Fruit fly (Drosophila melanogaster) Kc167 (cell line): ENCODE measurements around the gene FucTB.

Experiments
- Myc ChIP-seq: fragments of >200 bp; optimal IDR thresholded peaks from 2 replicates; lab custom pipeline; 2017; ENCODE audit warnings: missing external identifiers
- Sin3A ChIP-seq: fragments of >200 bp; optimal IDR thresholded peaks from 2 replicates; lab custom pipeline; 2018; ENCODE audit warnings: missing external identifiers
- h ChIP-seq: fragments of >200 bp; optimal IDR thresholded peaks from 3 replicates; lab custom pipeline; 2018; ENCODE audit warnings: missing external identifiers
- insv ChIP-seq: fragments of >200 bp; optimal IDR thresholded peaks from 3 replicates; lab custom pipeline; 2018; ENCODE audit warnings: missing external identifiers
- psq ChIP-seq: fragments of >200 bp; optimal IDR thresholded peaks from 2 replicates; lab custom pipeline; 2017; ENCODE audit warnings: missing external identifiers
- ttk ChIP-seq: sonication (Bioruptor generic); optimal IDR thresholded peaks from 2 replicates; lab custom pipeline; 2017; ENCODE audit warnings: missing external identifiers

FucTB gene

DNA sequence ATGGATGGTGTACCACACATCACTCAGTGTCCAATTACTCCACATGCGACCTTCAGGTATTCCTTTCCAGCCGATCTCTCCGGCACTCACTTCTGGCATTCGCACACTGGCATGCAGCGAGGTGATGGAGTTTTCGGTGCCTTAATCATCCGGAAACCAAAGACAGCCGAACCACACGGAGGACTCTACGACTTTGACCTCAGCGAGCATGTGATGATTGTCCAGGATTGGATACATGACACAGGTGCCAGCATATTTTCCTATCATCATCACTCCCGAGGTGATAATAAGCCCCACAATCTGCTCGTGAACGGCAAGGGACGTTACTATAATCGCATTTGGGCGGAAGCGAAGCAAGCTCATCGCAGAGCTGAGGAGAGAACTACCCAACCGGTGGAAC lies 6.7 kb downstream of the FucTB start:
- TF ChIP-seq h (no peak), Myc (lab: Kevin White, UChicago) (no peak), ttk (lab: Kevin White, UChicago) (no peak), psq (lab: Kevin White, UChicago) (no peak)

DNA sequence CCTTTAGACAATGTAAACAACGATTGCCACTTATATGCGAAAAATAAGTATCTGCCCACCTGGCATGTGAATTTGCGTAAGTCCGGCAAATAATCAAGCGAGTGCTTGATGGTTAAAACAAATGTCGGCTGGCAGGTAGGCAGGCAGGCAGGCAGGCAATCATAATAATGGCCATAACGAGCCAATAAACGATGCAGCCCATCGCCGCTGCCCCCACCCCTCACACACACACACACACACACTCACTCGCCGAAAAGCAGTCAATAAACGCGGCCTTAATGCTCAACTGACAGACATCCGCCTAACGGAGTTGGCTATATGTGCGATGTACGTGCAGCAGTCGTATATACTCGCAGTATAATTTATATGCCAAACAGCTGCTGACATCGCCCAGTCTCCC lies 9.5 kb downstream of the FucTB start:
- no peak for TF ChIP-seq insv
- no peak for TF ChIP-seq h
- TF ChIP-seq Sin3A (lab: Kevin White, UChicago), result no peak
- TF ChIP-seq ttk (lab: Kevin White, UChicago), result no peak
- TF ChIP-seq psq (lab: Kevin White, UChicago), result no peak
- no peak for TF ChIP-seq Myc (lab: Kevin White, UChicago)

DNA sequence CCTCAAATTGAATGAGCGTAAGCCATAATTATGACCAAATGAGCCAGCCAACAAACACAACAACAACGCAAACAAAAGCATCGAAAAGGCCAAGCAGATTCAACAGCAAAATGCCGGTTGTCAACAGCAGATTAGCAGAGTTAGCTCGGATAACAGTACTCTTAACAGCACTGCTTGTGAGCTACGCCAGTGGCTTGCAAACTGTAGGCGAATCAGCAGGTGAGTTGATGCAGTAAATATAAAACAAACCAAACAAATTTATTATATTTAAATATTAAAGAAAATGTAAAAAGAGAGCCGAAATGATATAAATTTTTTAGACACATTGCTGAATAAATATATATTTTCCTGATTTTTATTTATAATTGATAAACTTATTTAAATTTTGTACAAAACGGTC lies 10.2 kb downstream of the FucTB start:
- TF ChIP-seq h, result no peak
- TF ChIP-seq ttk (lab: Kevin White, UChicago), result no peak
- TF ChIP-seq Myc (lab: Kevin White, UChicago), result no peak
- TF ChIP-seq psq (lab: Kevin White, UChicago), result no peak
- no peak for TF ChIP-seq Sin3A (lab: Kevin White, UChicago)
- no peak for TF ChIP-seq insv

DNA sequence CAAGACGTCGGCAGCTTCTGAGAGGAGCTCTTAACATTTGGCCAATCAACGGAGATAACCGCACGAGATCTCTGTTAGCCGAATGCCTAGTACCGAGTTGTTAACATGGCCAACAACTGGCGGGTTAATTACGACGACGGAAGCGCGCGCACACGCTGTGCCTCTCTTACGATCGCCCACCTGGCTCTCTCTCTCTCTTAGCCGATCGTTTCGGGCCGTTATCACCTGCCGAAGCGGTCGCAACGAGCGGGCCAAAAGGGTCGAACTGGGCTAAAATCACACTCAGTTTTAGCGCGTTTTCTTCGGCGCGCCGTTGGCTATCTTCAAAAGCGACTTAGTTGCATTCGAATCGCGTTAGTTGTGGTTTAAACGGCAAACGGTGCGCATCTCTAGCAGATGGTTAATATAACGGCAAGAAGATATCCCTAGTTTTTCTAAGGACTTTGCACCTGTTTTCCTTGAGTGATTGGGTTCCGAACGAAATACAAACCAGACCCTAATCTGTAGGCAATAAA lies 14.6 kb downstream of the FucTB start, which contains the start of gene Mco1:
Gene Mco1 (plus strand): TSS at position 345 of the 515 bp plus-strand sequence.
- TF ChIP-seq h, result no peak
- no peak for TF ChIP-seq psq (lab: Kevin White, UChicago)
- no peak for TF ChIP-seq Sin3A (lab: Kevin White, UChicago)
- TF ChIP-seq insv, result no peak
- TF ChIP-seq Myc (lab: Kevin White, UChicago), result no peak
- no peak for TF ChIP-seq ttk (lab: Kevin White, UChicago)

DNA sequence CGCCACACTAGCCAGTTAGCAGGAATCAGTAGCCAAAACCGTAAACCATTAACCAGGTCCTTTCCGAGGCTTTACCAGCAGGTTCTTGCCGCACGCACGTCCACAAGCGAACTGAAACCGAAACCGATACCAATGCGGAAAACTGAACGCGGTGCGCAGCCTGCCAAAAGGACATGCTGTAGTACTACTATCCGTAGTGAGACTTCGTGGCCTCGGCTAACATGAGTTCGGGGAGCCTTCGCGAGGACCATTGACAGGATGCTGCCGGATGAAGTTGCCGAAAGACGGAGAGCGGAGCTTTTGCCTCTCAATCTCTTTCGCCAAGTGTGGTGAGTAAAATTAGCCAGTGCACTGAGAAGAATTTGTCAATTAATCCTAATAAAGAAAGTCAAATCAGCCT lies 15.8 kb downstream of the FucTB start, which contains the start of gene Shawl:
Gene Shawl (minus strand): TSS at position 104 of the 400 bp plus-strand sequence.
- TF ChIP-seq Sin3A (lab: Kevin White, UChicago) (no peak), insv (no peak), ttk (lab: Kevin White, UChicago) (no peak), Myc (lab: Kevin White, UChicago) (no peak), psq (lab: Kevin White, UChicago) (no peak), h (no peak)

DNA sequence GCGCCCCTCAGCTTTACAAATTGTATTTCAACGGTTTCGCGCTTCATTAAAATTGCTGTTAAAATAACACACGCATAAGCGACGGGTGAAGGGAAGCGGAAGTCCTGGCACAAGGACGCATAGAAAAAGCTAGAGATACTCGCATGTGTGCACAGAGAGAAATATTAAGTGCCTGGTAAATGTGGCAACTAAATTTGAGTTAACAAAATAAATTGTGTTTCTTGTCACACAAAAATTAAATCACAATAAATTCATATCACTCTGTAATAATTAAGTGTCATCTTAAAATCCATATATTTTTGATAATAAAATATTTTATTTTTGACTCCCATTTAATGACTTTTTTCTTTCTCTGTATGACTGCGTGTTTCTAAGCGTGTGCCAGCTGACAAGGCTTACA lies 30.7 kb downstream of the FucTB start:
- TF ChIP-seq h (no peak), Myc (lab: Kevin White, UChicago) (no peak), Sin3A (lab: Kevin White, UChicago) (no peak), ttk (lab: Kevin White, UChicago) (no peak), insv (no peak), psq (lab: Kevin White, UChicago) (no peak)

DNA sequence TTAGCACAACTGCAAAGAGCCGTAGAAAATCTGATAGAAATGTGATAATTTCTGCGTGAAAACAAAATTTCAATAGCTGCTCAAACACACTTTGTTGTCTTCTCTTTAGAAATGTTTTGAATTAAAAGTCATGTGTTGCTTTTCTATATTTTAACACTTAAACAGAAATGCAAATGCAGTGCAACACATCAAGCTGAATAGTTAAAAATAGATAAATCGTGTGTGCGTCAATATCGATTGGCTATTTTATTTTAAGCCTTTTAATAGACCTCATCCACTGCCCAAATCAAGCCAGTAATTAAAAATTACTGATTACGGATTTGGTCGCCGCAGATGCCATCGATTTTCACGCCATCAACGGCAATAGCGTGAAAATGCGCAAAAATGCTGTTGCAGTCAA lies 33.0 kb downstream of the FucTB start, which contains the start of gene CG4438:
Gene CG4438 (minus strand): TSS at position 101 of the 400 bp plus-strand sequence.
- TF ChIP-seq Myc (lab: Kevin White, UChicago) (no peak), Sin3A (lab: Kevin White, UChicago) (no peak), ttk (lab: Kevin White, UChicago) (no peak), insv (no peak), h (no peak), psq (lab: Kevin White, UChicago) (no peak)

DNA sequence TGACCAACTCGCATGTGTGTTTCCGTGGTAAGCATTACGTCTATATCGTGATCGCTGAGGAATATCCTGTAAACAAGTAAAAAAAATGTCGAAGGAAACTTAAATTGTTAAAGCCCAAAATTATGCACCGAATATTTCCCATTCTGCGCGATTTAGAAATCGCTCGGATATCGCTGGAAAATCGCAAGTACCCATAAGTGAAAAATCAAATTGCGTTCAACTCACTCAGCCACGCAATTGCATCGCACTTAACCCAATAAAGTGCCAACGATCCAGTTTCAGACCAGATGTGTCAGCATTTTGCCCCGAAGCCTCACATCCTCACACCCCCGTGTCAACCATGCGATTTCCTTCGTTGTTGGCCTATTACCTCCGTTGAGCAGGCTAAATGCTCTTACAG lies 34.5 kb downstream of the FucTB start:
- TF ChIP-seq ttk (lab: Kevin White, UChicago), result no peak
- TF ChIP-seq Myc (lab: Kevin White, UChicago), result no peak
- no peak for TF ChIP-seq Sin3A (lab: Kevin White, UChicago)
- TF ChIP-seq h, result no peak
- no peak for TF ChIP-seq insv
- TF ChIP-seq psq (lab: Kevin White, UChicago), result no peak

DNA sequence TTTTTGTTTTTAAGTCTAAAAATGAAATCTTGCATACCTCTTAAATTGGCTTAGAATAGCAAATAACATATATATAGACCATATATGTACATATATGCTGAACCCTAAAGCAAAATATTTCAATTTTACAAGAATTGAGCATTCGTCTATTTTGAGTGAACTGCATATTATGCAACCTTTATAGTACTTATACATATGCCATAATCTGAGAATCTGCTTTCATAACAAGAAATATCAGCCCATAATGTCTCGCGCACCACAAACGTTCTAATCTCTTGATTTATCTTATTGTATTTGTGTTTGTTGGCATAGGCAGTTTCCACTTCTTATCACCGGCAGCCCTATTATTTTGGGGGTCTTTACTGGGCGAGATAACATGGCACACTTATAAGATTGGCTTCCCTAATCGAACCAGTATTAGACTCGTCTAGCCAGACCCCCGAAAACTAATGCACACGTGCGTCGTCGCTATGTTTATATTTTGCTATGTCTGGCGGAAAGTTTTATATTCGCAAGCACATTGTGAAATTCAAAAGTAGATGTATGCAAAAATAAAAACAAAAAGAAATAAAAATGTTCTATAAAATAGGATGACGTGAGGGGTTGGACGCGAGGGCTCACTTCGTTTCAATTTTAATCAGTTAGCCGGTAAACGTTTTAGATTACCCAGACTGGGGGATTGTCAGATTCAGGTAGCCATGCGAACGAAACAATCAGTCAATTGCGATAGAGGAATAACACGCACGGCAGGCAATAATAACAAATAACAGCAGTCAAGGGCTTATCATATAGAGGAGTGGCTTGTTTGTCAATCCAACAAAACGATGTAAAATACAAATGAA lies 41.7 kb downstream of the FucTB start:
- TF ChIP-seq psq (lab: Kevin White, UChicago) (no peak), Sin3A (lab: Kevin White, UChicago) (no peak), ttk (lab: Kevin White, UChicago) (no peak), insv (no peak), h (no peak), Myc (lab: Kevin White, UChicago) (no peak)

DNA sequence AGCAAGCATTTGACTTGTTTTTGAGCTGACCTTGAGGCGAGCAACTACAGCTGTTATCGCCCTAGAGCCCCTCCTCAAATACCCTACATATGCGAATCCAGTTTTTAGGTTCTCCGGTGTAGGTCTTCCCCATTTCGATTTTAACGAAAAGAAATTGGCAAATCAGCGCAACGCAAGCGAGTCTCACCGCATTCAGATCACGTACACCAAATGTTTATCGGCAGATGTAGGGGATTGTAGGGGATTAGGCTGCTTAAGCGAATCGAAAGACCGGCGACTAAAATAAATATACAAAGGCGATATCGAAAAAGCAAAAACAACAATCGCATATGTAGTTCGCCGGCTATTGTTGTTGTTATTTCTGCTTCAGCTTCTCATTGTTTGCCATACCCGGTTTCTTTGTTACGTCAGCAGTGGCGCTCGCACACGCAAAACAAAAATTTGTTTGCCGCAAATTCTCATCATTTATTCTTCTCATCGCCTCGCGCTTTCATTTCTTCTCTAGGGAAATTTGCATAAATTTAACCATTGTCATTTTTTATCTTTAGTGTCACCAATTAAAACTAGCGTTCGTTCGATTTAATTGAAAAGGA lies 42.7 kb downstream of the FucTB start:
- TF ChIP-seq psq (lab: Kevin White, UChicago), result no peak
- no peak for TF ChIP-seq Sin3A (lab: Kevin White, UChicago)
- no peak for TF ChIP-seq insv
- no peak for TF ChIP-seq h
- no peak for TF ChIP-seq ttk (lab: Kevin White, UChicago)
- TF ChIP-seq Myc (lab: Kevin White, UChicago), result no peak

DNA sequence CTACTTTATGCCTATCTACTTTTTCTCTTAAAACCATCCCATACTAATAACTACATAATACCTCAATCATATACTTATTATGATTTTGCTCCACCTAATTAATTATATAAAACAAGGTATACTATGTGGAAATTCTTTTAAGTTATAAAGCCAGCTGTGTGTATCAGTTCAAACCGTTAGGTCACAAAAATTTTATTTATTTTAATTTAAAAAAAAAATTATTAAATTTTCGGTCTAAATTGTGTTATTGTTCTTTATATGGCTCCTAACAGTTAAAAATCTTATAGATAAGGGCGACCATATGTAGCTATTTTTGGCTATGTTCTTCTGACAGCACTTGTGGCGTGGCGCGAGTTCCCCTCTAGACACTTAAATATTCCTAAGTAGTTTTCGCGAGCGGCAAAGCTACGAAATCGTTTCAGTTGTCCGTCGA lies 43.6 kb downstream of the FucTB start, which contains the start of gene Aldh:
Gene Aldh (plus strand): TSS at position 150 of the 433 bp plus-strand sequence.
- TF ChIP-seq ttk (lab: Kevin White, UChicago) (no peak), insv (no peak), h (no peak), Myc (lab: Kevin White, UChicago) (no peak), Sin3A (lab: Kevin White, UChicago) (no peak), psq (lab: Kevin White, UChicago) (no peak)

DNA sequence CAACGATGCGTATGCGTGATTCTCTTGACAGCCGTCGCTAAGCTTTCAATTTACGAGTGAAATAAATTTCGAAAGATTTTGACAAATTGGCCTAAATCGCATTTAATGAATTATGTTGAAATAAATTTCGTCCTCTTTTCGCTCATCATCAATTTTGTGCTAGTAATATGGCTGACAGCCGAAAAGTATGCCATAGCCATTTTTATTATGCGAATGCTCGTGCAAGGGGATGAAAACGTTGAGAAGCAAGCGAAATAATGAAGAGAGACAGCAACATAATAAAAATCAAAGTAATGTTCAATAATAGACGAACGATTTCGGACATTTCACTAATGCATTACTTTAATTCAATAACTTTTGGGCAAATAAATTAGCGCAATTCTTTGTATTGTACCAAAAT lies 44.6 kb downstream of the FucTB start:
- no peak for TF ChIP-seq h
